Worm (Caenorhabditis elegans): ENCODE results near the gene math-9.
"Not testable (repeated sequence)": the region's sequence is repeated elsewhere in the genome, so short reads cannot be mapped to it uniquely, and the experiment has no call there.

The math-9 gene

DNA sequence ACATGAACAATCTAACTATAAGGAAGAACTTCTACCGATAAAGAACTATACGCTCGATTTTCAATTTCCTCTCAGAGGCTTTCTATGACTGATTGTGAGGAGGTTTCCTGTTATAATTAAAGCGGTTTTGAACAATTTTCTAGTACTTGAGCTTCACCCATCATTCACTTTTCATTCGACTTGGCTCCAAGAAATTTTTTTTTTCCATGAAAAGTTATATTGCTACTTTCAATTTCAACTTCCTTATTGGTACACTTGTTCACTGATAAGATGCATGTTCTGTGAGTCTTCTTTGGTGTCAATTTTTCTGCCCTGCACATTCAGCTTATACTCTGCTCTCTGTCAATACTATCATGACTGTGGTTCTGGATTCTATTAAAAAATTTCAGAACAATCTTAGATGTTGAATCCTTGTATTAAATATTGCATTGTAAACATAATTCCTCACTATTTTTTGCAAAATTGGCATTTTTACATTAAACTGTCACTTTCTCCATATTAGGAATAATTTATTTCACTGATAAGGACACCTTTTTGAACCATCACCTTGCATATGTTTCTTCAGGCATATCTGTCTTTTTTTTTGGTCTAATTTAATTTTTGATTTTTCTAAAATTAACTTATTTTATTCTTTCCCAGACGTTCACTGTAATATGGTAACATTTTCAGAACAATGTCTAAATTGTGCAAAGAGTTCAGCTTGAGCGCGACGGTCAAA is 19.5 kb downstream of the math-9 start, which contains the start of gene math-10:
Gene math-10, plus strand, starts transcription at position 668 of the 718 bp plus-strand sequence.
- TF ChIP-seq nhr-77 (tag; optimal IDR thresholded peaks at IDR 0.05) (no peak), elt-2 (tag; optimal IDR thresholded peaks at IDR 0.05) (peak; percentile 71), pqm-1 (tag; optimal IDR thresholded peaks at IDR 0.05) (no peak)

- TF ChIP-seq snpc-4 (tag; optimal IDR thresholded peaks at IDR 0.05) (no peak), elt-2 (tag; optimal IDR thresholded peaks at IDR 0.05) (peak; percentile 29), sea-2 (GFP tag; optimal IDR thresholded peaks at IDR 0.05) (no peak)
Observed at ce11 chrII:1869120-1869519, 21.5 kb downstream of the math-9 start, which contains the start of gene math-14. math-14 (plus strand) TSS chrII:1869420.

- TF ChIP-seq hmg-11 (tag; optimal IDR thresholded peaks at IDR 0.05) (no peak), elt-2 (tag; optimal IDR thresholded peaks at IDR 0.05) (peak; percentile 67), aly-2 (tag; optimal IDR thresholded peaks at IDR 0.05) (no peak), pqm-1 (tag; optimal IDR thresholded peaks at IDR 0.05) (peak; percentile 11), nhr-237 (tag; optimal IDR thresholded peaks at IDR 0.05) (no peak), nhr-43 (tag; optimal IDR thresholded peaks at IDR 0.05; ENCODE audit: poor library complexity, severe bottlenecking) (no peak), nhr-67 (tag; optimal IDR thresholded peaks at IDR 0.05) (no peak), tbx-2 (tag; optimal IDR thresholded peaks at IDR 0.05) (no peak)
Observed at ce11 chrII:1865683-1866431, 24.7 kb downstream of the math-9 start, which contains the start of gene math-15. math-15 (plus strand) TSS chrII:1866381.

- TF ChIP-seq nhr-23 (tag; optimal IDR thresholded peaks at IDR 0.05) (no peak), sea-2 (GFP tag; optimal IDR thresholded peaks at IDR 0.05) (no peak), nhr-25 (tag; optimal IDR thresholded peaks at IDR 0.05) (no peak), ama-1 (optimal IDR thresholded peaks at IDR 0.05) (no peak), fos-1 (tag; optimal IDR thresholded peaks at IDR 0.05) (no peak)
Observed at ce11 chrII:1864278-1864677, 26.3 kb downstream of the math-9 start, which contains the start of gene C16C4.17. C16C4.17 (plus strand) TSS chrII:1864578.

- not testable (repeated sequence) for TF ChIP-seq fkh-2, nhr-237, ceh-82 (tag; optimal IDR thresholded peaks at IDR 0.05)
Observed at ce11 chrII:1862334-1862733, 28.2 kb downstream of the math-9 start, which contains the start of gene fbxb-98. fbxb-98 (plus strand) TSS chrII:1862634.

DNA sequence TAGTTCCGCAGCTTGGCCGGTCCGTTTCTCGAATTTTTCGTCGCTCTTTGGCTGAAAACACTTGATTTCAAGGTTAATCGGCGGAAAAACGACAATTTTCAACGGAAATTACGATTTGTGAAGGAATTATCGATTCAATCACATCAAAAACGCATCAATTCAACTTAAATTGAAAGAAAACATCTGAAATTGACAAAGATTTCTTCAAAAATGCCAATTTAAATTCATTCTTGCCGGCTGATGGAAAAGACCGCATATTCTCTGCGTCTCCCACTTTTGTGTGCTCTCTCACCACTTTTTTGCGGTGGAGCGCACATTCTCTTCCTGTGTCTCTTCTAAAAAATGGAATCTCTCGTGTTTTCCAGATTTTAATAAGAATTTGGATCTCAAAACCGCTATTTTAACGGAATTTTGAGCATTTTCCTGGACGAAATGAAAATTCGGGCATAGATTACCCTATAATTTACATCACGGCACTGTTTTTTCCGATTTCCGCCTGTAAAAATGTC is 29.2 kb downstream of the math-9 start, which contains the start of gene C16C4.18:
Gene C16C4.18, minus strand, starts transcription at position 51 of the 509 bp plus-strand sequence.
- not testable (repeated sequence) for TF ChIP-seq ztf-4 (tag; optimal IDR thresholded peaks at IDR 0.05); unc-62 (GFP tag; optimal IDR thresholded peaks at IDR 0.05); ceh-9 (tag; optimal IDR thresholded peaks at IDR 0.05)

- not testable (repeated sequence) for TF ChIP-seq pqm-1 (tag; optimal IDR thresholded peaks at IDR 0.05); unc-62 (GFP tag; optimal IDR thresholded peaks at IDR 0.05); eor-1 (tag; optimal IDR thresholded peaks at IDR 0.05)
Observed at ce11 chrII:1854094-1854493, 36.5 kb downstream of the math-9 start, which contains the start of gene fbxb-95. fbxb-95 (plus strand) TSS chrII:1854394.

ce11 chrII:1852503-1852902 is 38.1 kb downstream of the math-9 start, which contains the start of gene C52E2.2:
C52E2.2 (plus strand) TSS chrII:1852803.
- TF ChIP-seq unc-62 (GFP tag; optimal IDR thresholded peaks at IDR 0.05) (no peak), nfya-1 (tag; optimal IDR thresholded peaks at IDR 0.05; ENCODE audit: insufficient read depth) (no peak), zag-1 (tag; optimal IDR thresholded peaks at IDR 0.05) (no peak)
